Fruit fly (Drosophila melanogaster) S2 (cell line): Measurements from ENCODE around the gene CG42525.

Experiments used
- CG8478 ChIP-seq: fragments of >200 bp; optimal IDR thresholded peaks from 2 replicates; lab custom pipeline; 2018
- CTCF ChIP-seq, 2 experiments: fragments of >200 bp; optimal IDR thresholded peaks; 2 replicates each; lab custom pipeline; 2018

dm6 chr3L:3224740-3225719 lies 35.5 kb upstream of the CG42525 start, which contains the start of gene Larp4B:
- TF ChIP-seq CG8478: no peak
- peak in 1 of 2 experiments; percentile 61 for TF ChIP-seq CTCF (optimal IDR thresholded peaks at IDR 0.05; lab: Kevin White, UChicago)
